Fruit fly (Drosophila melanogaster): ENCODE results near the gene CG3191.
A peak's percentile ranks its signal among the peaks of the same experiment; 100 is the strongest.

DNA sequence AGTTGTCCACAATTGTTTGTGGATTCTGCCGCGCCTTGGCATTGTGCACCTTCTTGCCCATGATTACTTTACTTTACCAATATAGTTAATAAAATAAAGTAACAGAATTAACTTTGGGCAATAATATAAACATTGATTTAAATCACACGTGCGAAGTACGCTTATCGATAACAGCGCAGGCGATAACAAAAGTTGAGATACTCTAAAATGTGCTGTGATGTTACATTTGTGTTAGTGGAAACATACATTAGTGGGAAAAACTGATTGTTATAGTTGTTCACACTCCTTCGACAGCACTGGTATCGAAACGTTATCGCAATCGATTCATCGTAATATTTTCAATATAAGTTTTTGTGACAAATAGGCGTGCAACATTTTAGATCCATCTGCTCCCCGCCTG is 10.0 kb downstream of the CG3191 start, which contains the start of gene kz:
- TF ChIP-seq CG5204 (GFP tag; optimal IDR thresholded peaks at IDR 0.05) (no peak), pad (GFP tag; optimal IDR thresholded peaks at IDR 0.05) (no peak), Clk (GFP tag; optimal IDR thresholded peaks at IDR 0.05) (no peak), kay (GFP tag; ENCODE audit: borderline replicate concordance) (no peak), Mnt (GFP tag; optimal IDR thresholded peaks at IDR 0.05) (peak; percentile 100), CG7101 (tag; optimal IDR thresholded peaks at IDR 0.05) (no peak), CG7045 (GFP tag; optimal IDR thresholded peaks at IDR 0.05) (no peak)
